Fruit fly (Drosophila melanogaster) whole organism, prepupa: Measurements from ENCODE around the gene Mrtf.

ENCODE experiments used
- CG11294 ChIP-seq: fragments of 200-800 bp; sonication (Bioruptor generic); IDR thresholded peaks from 2 replicates; pipeline ENCODE4 v1.3.6; 2022; ENCODE audit warnings: missing biosample characterization, missing genetic modification characterization
- CG11762 ChIP-seq: fragments of 200-800 bp; sonication (Bioruptor generic); optimal IDR thresholded peaks from 3 replicates; lab custom pipeline; 2016; ENCODE audit warnings: missing biosample characterization, missing genetic modification characterization; ENCODE audit not compliant: insufficient read depth
- CG15336 ChIP-seq: fragments of 200-800 bp; sonication (Bioruptor generic); IDR thresholded peaks from 2 replicates; pipeline ENCODE4 v1.3.6; 2022; ENCODE audit warnings: missing biosample characterization, missing genetic modification characterization
- CG16779 ChIP-seq: fragments of 200-800 bp; sonication (Bioruptor generic); optimal IDR thresholded peaks from 3 replicates; lab custom pipeline; 2017; ENCODE audit warnings: missing biosample characterization, mild to moderate bottlenecking, missing genetic modification characterization
- CG3032 ChIP-seq: fragments of 200-800 bp; optimal IDR thresholded peaks from 2 replicates; lab custom pipeline; 2019; ENCODE audit warnings: missing biosample characterization, mild to moderate bottlenecking, missing genetic modification characterization, moderate library complexity
- CG32006 ChIP-seq: fragments of 200-800 bp; sonication (Bioruptor generic); optimal IDR thresholded peaks from 3 replicates; lab custom pipeline; 2017; ENCODE audit warnings: missing biosample characterization, mild to moderate bottlenecking, missing genetic modification characterization
- CG4318 ChIP-seq: fragments of 200-800 bp; sonication (Bioruptor generic); optimal IDR thresholded peaks from 3 replicates; lab custom pipeline; 2017; ENCODE audit warnings: missing biosample characterization, mild to moderate bottlenecking, missing genetic modification characterization
- CG6163 ChIP-seq: fragments of 200-800 bp; sonication (Bioruptor generic); IDR thresholded peaks from 3 replicates; pipeline ENCODE4 v1.3.6; 2022; ENCODE audit warnings: missing biosample characterization, missing genetic modification characterization
- CG6854 ChIP-seq: fragments of 200-800 bp; sonication (Bioruptor generic); optimal IDR thresholded peaks from 2 replicates; lab custom pipeline; 2017; ENCODE audit warnings: missing biosample characterization, mild to moderate bottlenecking, missing genetic modification characterization
- CG8119 ChIP-seq: fragments of 200-800 bp; sonication (Bioruptor generic); IDR thresholded peaks from 3 replicates; pipeline ENCODE4 v1.3.6; 2022; ENCODE audit warnings: missing biosample characterization, missing genetic modification characterization
- CG8319 ChIP-seq: fragments of 200-800 bp; sonication (Bioruptor generic); optimal IDR thresholded peaks from 3 replicates; lab custom pipeline; 2016; ENCODE audit warnings: missing biosample characterization, missing genetic modification characterization
- CG9139 ChIP-seq: fragments of 200-800 bp; sonication (Bioruptor generic); optimal IDR thresholded peaks from 3 replicates; lab custom pipeline; 2017; ENCODE audit warnings: missing biosample characterization, mild to moderate bottlenecking, missing genetic modification characterization
- Eip75B ChIP-seq: fragments of 200-800 bp; sonication (Bioruptor generic); optimal IDR thresholded peaks from 3 replicates; lab custom pipeline; 2016; ENCODE audit warnings: missing biosample characterization, missing genetic modification characterization
- Ets21C ChIP-seq: fragments of 200-800 bp; sonication (Bioruptor generic); optimal IDR thresholded peaks from 3 replicates; lab custom pipeline; 2016; ENCODE audit warnings: missing biosample characterization, missing genetic modification characterization
- Ets96B ChIP-seq: fragments of 200-800 bp; optimal IDR thresholded peaks from 2 replicates; lab custom pipeline; 2019; ENCODE audit warnings: missing biosample characterization, mild to moderate bottlenecking, missing genetic modification characterization, moderate library complexity
- Hr4 ChIP-seq: fragments of 200-800 bp; sonication (Bioruptor generic); optimal IDR thresholded peaks from 3 replicates; lab custom pipeline; 2016; ENCODE audit warnings: missing biosample characterization, missing genetic modification characterization
- OdsH ChIP-seq: fragments of 200-800 bp; sonication (Bioruptor generic); optimal IDR thresholded peaks from 3 replicates; lab custom pipeline; 2016; ENCODE audit warnings: missing biosample characterization, missing genetic modification characterization
- acj6 ChIP-seq: fragments of 200-800 bp; sonication (Bioruptor generic); optimal IDR thresholded peaks from 3 replicates; lab custom pipeline; 2016; ENCODE audit warnings: missing biosample characterization, missing genetic modification characterization
- dac ChIP-seq: fragments of 200-800 bp; sonication (Bioruptor generic); optimal IDR thresholded peaks from 2 replicates; lab custom pipeline; 2017; ENCODE audit warnings: missing biosample characterization, mild to moderate bottlenecking, missing genetic modification characterization
- dsx ChIP-seq: fragments of 200-800 bp; optimal IDR thresholded peaks from 3 replicates; lab custom pipeline; 2019; ENCODE audit warnings: missing biosample characterization, mild to moderate bottlenecking, missing genetic modification characterization, moderate library complexity; ENCODE audit not compliant: poor library complexity, severe bottlenecking
- eg ChIP-seq: fragments of 200-800 bp; sonication (Bioruptor generic); IDR thresholded peaks from 3 replicates; pipeline ENCODE4 v1.3.6; 2022; ENCODE audit warnings: missing biosample characterization, missing genetic modification characterization
- esn ChIP-seq: fragments of 200-800 bp; sonication (Bioruptor generic); optimal IDR thresholded peaks from 2 replicates; lab custom pipeline; 2016; ENCODE audit warnings: missing biosample characterization, mild to moderate bottlenecking, missing genetic modification characterization, moderate library complexity
- fd85E ChIP-seq: fragments of 200-800 bp; sonication (Bioruptor generic); optimal IDR thresholded peaks from 3 replicates; lab custom pipeline; 2016; ENCODE audit warnings: missing biosample characterization, missing genetic modification characterization
- fkh ChIP-seq: fragments of 200-800 bp; sonication (Bioruptor generic); optimal IDR thresholded peaks from 3 replicates; lab custom pipeline; 2017; ENCODE audit warnings: missing biosample characterization, mild to moderate bottlenecking, missing genetic modification characterization, moderate library complexity
- net ChIP-seq: fragments of 200-800 bp; sonication (Bioruptor generic); optimal IDR thresholded peaks from 3 replicates; lab custom pipeline; 2016; ENCODE audit warnings: missing biosample characterization, missing genetic modification characterization
- pdm3 ChIP-seq: fragments of 200-800 bp; sonication (Bioruptor generic); optimal IDR thresholded peaks from 3 replicates; lab custom pipeline; 2016; ENCODE audit warnings: missing biosample characterization, missing genetic modification characterization
- salr ChIP-seq, 2 experiments: fragments of 200-800 bp; sonication (Bioruptor generic); optimal IDR thresholded peaks; 3 replicates each; lab custom pipeline; 2016 to 2018; ENCODE audit warnings: missing biosample characterization in 2 of 2, missing genetic modification characterization in 2 of 2, mild to moderate bottlenecking in 1 of 2
- spab ChIP-seq: fragments of 200-800 bp; sonication (Bioruptor generic); optimal IDR thresholded peaks from 2 replicates; lab custom pipeline; 2017; ENCODE audit warnings: missing biosample characterization, mild to moderate bottlenecking, missing genetic modification characterization, missing genetic modification reagents
- ss ChIP-seq, 2 experiments: fragments of 200-800 bp; sonication (Bioruptor generic); optimal IDR thresholded peaks; 2 replicates in 1 of 2; 3 replicates in 1 of 2; lab custom pipeline; 2017 to 2018; ENCODE audit warnings: mild to moderate bottlenecking in 2 of 2, missing biosample characterization in 2 of 2, missing genetic modification characterization in 2 of 2, moderate library complexity in 1 of 2
- topi ChIP-seq: fragments of 200-800 bp; sonication (Bioruptor generic); optimal IDR thresholded peaks from 3 replicates; lab custom pipeline; 2016; ENCODE audit warnings: missing biosample characterization, missing genetic modification characterization
- vri ChIP-seq: fragments of 200-800 bp; sonication (Bioruptor generic); optimal IDR thresholded peaks from 3 replicates; lab custom pipeline; 2016; ENCODE audit warnings: missing biosample characterization, mild to moderate bottlenecking, missing genetic modification characterization

Gene Mrtf

dm6 chr3L:2765013-2765738 lies 1.2 kb downstream of the Mrtf start (continued):
- no peak for TF ChIP-seq CG4318
- peak; percentile 16 for TF ChIP-seq CG3032 (tag; lab: Kevin White, UChicago)
- no peak for TF ChIP-seq CG6854 (GFP tag; lab: Kevin White, UChicago)
- TF ChIP-seq CG11294 (GFP tag; lab: Robert Waterston, UW) = no peak
- no peak for TF ChIP-seq CG16779
- TF ChIP-seq eg (GFP tag; lab: Robert Waterston, UW) = peak; percentile 54
- TF ChIP-seq CG15336 (GFP tag; lab: Robert Waterston, UW) = no peak
- TF ChIP-seq net = no peak
- TF ChIP-seq Hr4 = no peak
- TF ChIP-seq dac (GFP tag; lab: Kevin White, UChicago) = no peak
- TF ChIP-seq CG8319 (GFP tag; lab: Kevin White, UChicago) = no peak
- no peak for TF ChIP-seq spab (GFP tag; lab: Kevin White, UChicago)
- no peak for TF ChIP-seq acj6 (GFP tag; lab: Kevin White, UChicago)
- TF ChIP-seq fd85E (GFP tag; lab: Kevin White, UChicago) = no peak
- peak; percentile 33 for TF ChIP-seq Ets21C

dm6 chr3L:2763762-2764161 lies 2.6 kb downstream of the Mrtf start:
- TF ChIP-seq CG8119 (GFP tag; lab: Robert Waterston, UW) (0 out of 3 replicates have a peak, but pooled peaks have one; percentile 18), CG15336 (GFP tag; lab: Robert Waterston, UW) (peak; percentile 29; the same call in 1 of the 2 replicates), Ets21C (no peak), CG32006 (GFP tag; lab: Kevin White, UChicago) (peak; percentile 25), eg (GFP tag; lab: Robert Waterston, UW) (peak; percentile 14; the same call in 1 of the 3 replicates), Hr4 (peak; percentile 47)

- TF ChIP-seq CG16779 (no peak), CG11762 (GFP tag; lab: Kevin White, UChicago) (no peak), dac (GFP tag; lab: Kevin White, UChicago) (no peak), fd85E (GFP tag; lab: Kevin White, UChicago) (no peak), Eip75B (GFP tag; lab: Kevin White, UChicago) (no peak), dsx (GFP tag; lab: Kevin White, UChicago) (no peak), ss (GFP tag; optimal IDR thresholded peaks at IDR 0.05; lab: Kevin White, UChicago) (no peak), fkh (GFP tag; lab: Kevin White, UChicago) (no peak), Ets96B (tag; lab: Kevin White, UChicago) (no peak)
These were observed 4.2 kb downstream of the Mrtf start for dm6 chr3L:2762122-2762521.

- TF ChIP-seq pdm3 (GFP tag; lab: Kevin White, UChicago) (no peak), fkh (GFP tag; lab: Kevin White, UChicago) (peak; percentile 25), esn (GFP tag; lab: Kevin White, UChicago) (no peak)
These were observed 18.0 kb downstream of the Mrtf start for dm6 chr3L:2748359-2748758.

dm6 chr3L:2745698-2746410 lies 20.5 kb downstream of the Mrtf start:
- TF ChIP-seq fkh (GFP tag; lab: Kevin White, UChicago) (peak; percentile 64), eg (GFP tag; lab: Robert Waterston, UW) (0 out of 3 replicates have a peak, but pooled peaks have one; percentile 39), topi (GFP tag; lab: Kevin White, UChicago) (no peak), salr (GFP tag; optimal IDR thresholded peaks at IDR 0.05; lab: Kevin White, UChicago) (no peak)

- TF ChIP-seq CG8319 (GFP tag; lab: Kevin White, UChicago) (no peak), Ets96B (tag; lab: Kevin White, UChicago) (no peak), spab (GFP tag; lab: Kevin White, UChicago) (no peak), CG9139 (GFP tag; lab: Kevin White, UChicago) (no peak), OdsH (GFP tag; lab: Kevin White, UChicago) (no peak), Eip75B (GFP tag; lab: Kevin White, UChicago) (no peak), vri (GFP tag; lab: Kevin White, UChicago) (no peak), esn (GFP tag; lab: Kevin White, UChicago) (no peak), CG6163 (GFP tag; lab: Robert Waterston, UW) (no peak)
These were observed 21.4 kb downstream of the Mrtf start for dm6 chr3L:2744963-2745362.
